Fruit fly (Drosophila melanogaster): ENCODE measurements around the gene CG10616.

CG10616 gene

dm6 chr3L:12444040-12444439, 27.5 kb upstream of the CG10616 start (continued):
- TF ChIP-seq Rx (GFP tag; IDR thresholded peaks at IDR 0.05) (no peak), Xrp1 (GFP tag; IDR thresholded peaks at IDR 0.05) (peak; percentile 39; the same call in 1 of the 2 replicates), CG14667 (GFP tag; IDR thresholded peaks at IDR 0.05) (no peak), Dll (GFP tag; IDR thresholded peaks at IDR 0.05; ENCODE audit: partially characterized antibody) (no peak), Atf6 (GFP tag; IDR thresholded peaks at IDR 0.05) (no peak), ro (GFP tag; IDR thresholded peaks at IDR 0.05) (no peak), Sry-β (GFP tag; optimal IDR thresholded peaks at IDR 0.05) (no peak), CG9727 (GFP tag; optimal IDR thresholded peaks at IDR 0.05) (peak; percentile 61), CG2889 (GFP tag; IDR thresholded peaks at IDR 0.05) (no peak), CG7357 (GFP tag; IDR thresholded peaks at IDR 0.05) (no peak), CG12769 (tag; optimal IDR thresholded peaks at IDR 0.05) (no peak), Adf1 (GFP tag; IDR thresholded peaks at IDR 0.05) (no peak), jing (GFP tag; optimal IDR thresholded peaks at IDR 0.05) (no peak), Doc2 (GFP tag; IDR thresholded peaks at IDR 0.05) (no peak), NfI (GFP tag; optimal IDR thresholded peaks at IDR 0.05) (no peak), Dip3 (GFP tag; optimal IDR thresholded peaks at IDR 0.05) (no peak), NC2α (GFP tag; optimal IDR thresholded peaks at IDR 0.05) (no peak), onecut (GFP tag; IDR thresholded peaks at IDR 0.05) (no peak), Six4 (GFP tag; optimal IDR thresholded peaks at IDR 0.05) (no peak), Sox100B (GFP tag; optimal IDR thresholded peaks at IDR 0.05) (peak; percentile 38), Asciz (GFP tag; optimal IDR thresholded peaks at IDR 0.05) (no peak), gsb-n (tag; optimal IDR thresholded peaks at IDR 0.05) (no peak), CG10565 (GFP tag; optimal IDR thresholded peaks at IDR 0.05) (no peak), CG7839 (tag; optimal IDR thresholded peaks at IDR 0.05) (no peak), phol (tag; optimal IDR thresholded peaks at IDR 0.05) (peak; percentile 59), CG17361 (GFP tag; IDR thresholded peaks at IDR 0.05) (peak; percentile 50; the same call in 2 of the 3 replicates), hkb (optimal IDR thresholded peaks at IDR 0.05) (no peak), hkb (GFP tag; IDR thresholded peaks at IDR 0.05) (no peak), CG15011 (GFP tag; optimal IDR thresholded peaks at IDR 0.05) (no peak), CG11398 (GFP tag; optimal IDR thresholded peaks at IDR 0.05) (no peak), CG12071 (GFP tag; optimal IDR thresholded peaks at IDR 0.05) (no peak), wor (GFP tag; IDR thresholded peaks at IDR 0.05) (no peak), salm (tag; optimal IDR thresholded peaks at IDR 0.05) (no peak), nerfin-1 (tag; optimal IDR thresholded peaks at IDR 0.05) (no peak), lov (optimal IDR thresholded peaks at IDR 0.05) (no peak), lov (GFP tag; IDR thresholded peaks at IDR 0.05) (no peak), CG11696 (GFP tag; IDR thresholded peaks at IDR 0.05) (no peak), CG7271 (tag; optimal IDR thresholded peaks at IDR 0.05) (no peak), CTCF (GFP tag; optimal IDR thresholded peaks at IDR 0.05) (no peak), scrt (GFP tag; optimal IDR thresholded peaks at IDR 0.05) (no peak), mld (GFP tag; IDR thresholded peaks at IDR 0.05; ENCODE audit: partially characterized antibody) (no peak), Atf3 (GFP tag; optimal IDR thresholded peaks at IDR 0.05) (no peak), Side (GFP tag; optimal IDR thresholded peaks at IDR 0.05) (no peak), CG6254 (GFP tag; optimal IDR thresholded peaks at IDR 0.05) (peak; percentile 63), CG6765 (GFP tag; optimal IDR thresholded peaks at IDR 0.05) (no peak), insv (GFP tag; optimal IDR thresholded peaks at IDR 0.05) (no peak), cad (GFP tag; optimal IDR thresholded peaks at IDR 0.05) (no peak), CG10267 (tag; optimal IDR thresholded peaks at IDR 0.05) (peak; percentile 64), CG17802 (tag; optimal IDR thresholded peaks at IDR 0.05) (no peak), emc (GFP tag; optimal IDR thresholded peaks at IDR 0.05) (no peak), Doc3 (GFP tag; IDR thresholded peaks at IDR 0.05; ENCODE audit: partially characterized antibody) (no peak), CG2120 (GFP tag; optimal IDR thresholded peaks at IDR 0.05) (no peak), CG3407 (GFP tag; optimal IDR thresholded peaks at IDR 0.05) (no peak)
